Worm (Caenorhabditis elegans) whole organism, late embryonic: ENCODE results near the gene sup-35.
A peak's percentile ranks its signal among the peaks of the same experiment; 100 is the strongest.

Experiments
- ama-1 ChIP-seq: fragments of 150-350 bp; optimal IDR thresholded peaks from 2 replicates; lab custom pipeline; 2014
- ceh-30 ChIP-seq: fragments of 150-350 bp; optimal IDR thresholded peaks from 2 replicates; lab custom pipeline; 2014; ENCODE audit warnings: missing biosample characterization, missing genetic modification characterization
- ceh-45 ChIP-seq: fragments of 200-800 bp; sonication (Bioruptor generic); IDR thresholded peaks from 2 replicates; pipeline ENCODE4 v1.3.6; 2022; ENCODE audit warnings: missing genetic modification reagents, missing genetic modification characterization, missing compliant biosample characterization
- dve-1 ChIP-seq: sonication (generic microtip); optimal IDR thresholded peaks from 2 replicates; lab custom pipeline; 2017; ENCODE audit warnings: antibody characterized with exemption, mild to moderate bottlenecking, missing genetic modification characterization, missing compliant biosample characterization
- hlh-30 ChIP-seq: sonication (generic microtip); optimal IDR thresholded peaks from 2 replicates; lab custom pipeline; 2017; ENCODE audit warnings: antibody characterized with exemption, missing genetic modification characterization, missing compliant biosample characterization; ENCODE audit not compliant: insufficient read depth
- lin-11 ChIP-seq: fragments of 200-800 bp; sonication (Bioruptor generic); optimal IDR thresholded peaks from 2 replicates; lab custom pipeline; 2018; ENCODE audit warnings: mild to moderate bottlenecking, missing genetic modification characterization, missing compliant biosample characterization
- mec-3 ChIP-seq: sonication (generic microtip); optimal IDR thresholded peaks from 2 replicates; lab custom pipeline; 2016; ENCODE audit warnings: borderline replicate concordance, missing genetic modification characterization, missing compliant biosample characterization
- pag-3 ChIP-seq: sonication (generic microtip); optimal IDR thresholded peaks from 2 replicates; lab custom pipeline; 2016; ENCODE audit warnings: missing compliant biosample characterization, missing genetic modification characterization, borderline replicate concordance
- pha-4 ChIP-seq: fragments of 150-350 bp; optimal IDR thresholded peaks from 2 replicates; lab custom pipeline; 2018; ENCODE audit warnings: missing biosample characterization, missing genetic modification reagents, missing genetic modification characterization
- sdc-2 ChIP-seq: sonication (generic microtip); optimal IDR thresholded peaks from 2 replicates; lab custom pipeline; 2016; ENCODE audit warnings: missing genotype, missing genetic modification characterization, missing compliant biosample characterization
- tbx-2 ChIP-seq: sonication (generic microtip); optimal IDR thresholded peaks from 2 replicates; lab custom pipeline; 2016; ENCODE audit warnings: missing genetic modification characterization, missing compliant biosample characterization
- zip-5 ChIP-seq: sonication (generic microtip); optimal IDR thresholded peaks from 2 replicates; lab custom pipeline; 2016; ENCODE audit warnings: missing genetic modification characterization, missing compliant biosample characterization

- TF ChIP-seq hlh-30 (tag; lab: Kevin White, UChicago) (no peak), pag-3 (tag; lab: Kevin White, UChicago) (no peak), tbx-2 (tag; lab: Kevin White, UChicago) (no peak), ama-1 (lab: Kevin White, UChicago) (peak; percentile 89), ceh-45 (GFP tag; lab: Robert Waterston, UW) (no peak), zip-5 (tag; lab: Kevin White, UChicago) (no peak), dve-1 (tag; lab: Kevin White, UChicago) (no peak), pha-4 (tag; lab: Kevin White, UChicago) (no peak), mec-3 (no peak), lin-11 (tag; lab: Kevin White, UChicago) (no peak), sdc-2 (tag; lab: Kevin White, UChicago) (no peak), ceh-30 (tag; lab: Kevin White, UChicago) (no peak)
Observed at ce11 chrIII:11090112-11090648, 28.8 kb downstream of the sup-35 start.
